Fruit fly (Drosophila melanogaster): ENCODE measurements around the gene Rchy1.

The Rchy1 gene

dm6 chr2L:6494405-6494816 lies 28.9 kb upstream of the Rchy1 start, which contains the start of gene CG9547 (continued):
- peak; percentile 17 for TF ChIP-seq esn (GFP tag; optimal IDR thresholded peaks at IDR 0.05)
- no peak for TF ChIP-seq CG8319 (GFP tag; optimal IDR thresholded peaks at IDR 0.05)
- no peak for TF ChIP-seq lz (GFP tag; optimal IDR thresholded peaks at IDR 0.05)
- TF ChIP-seq CG9139 (GFP tag; optimal IDR thresholded peaks at IDR 0.05) = no peak
- TF ChIP-seq vri (GFP tag; optimal IDR thresholded peaks at IDR 0.05) = peak; percentile 52
- TF ChIP-seq Hr39 (GFP tag; optimal IDR thresholded peaks at IDR 0.05) = no peak
- no peak for TF ChIP-seq acj6 (GFP tag; optimal IDR thresholded peaks at IDR 0.05)

DNA sequence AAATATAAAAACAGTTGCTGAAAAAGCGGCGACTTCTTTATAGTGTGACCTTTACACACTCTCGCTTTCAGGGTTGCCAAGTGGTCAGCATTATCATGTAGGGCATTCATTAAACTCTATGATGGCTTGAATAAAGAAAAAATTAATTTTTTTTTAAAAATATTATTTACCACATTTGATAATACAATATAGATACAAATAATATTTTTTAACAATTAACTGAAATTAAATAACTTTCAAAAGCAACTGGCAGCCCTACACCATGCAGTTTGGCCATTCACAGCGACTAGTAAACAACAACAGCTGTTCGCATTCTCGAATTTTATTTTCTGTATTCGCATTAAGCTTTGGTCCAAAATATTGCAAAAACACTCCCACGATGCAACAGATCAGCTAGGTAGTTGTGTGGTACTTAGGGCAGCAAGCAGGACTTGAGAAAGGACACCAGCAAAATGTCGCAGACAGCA lies 25.3 kb upstream of the Rchy1 start, which contains the start of the genes Phf5a and CG31638:
TSS of gene Phf5a (minus strand) at position 61 of the 467 bp plus-strand sequence.
TSS of gene CG31638 (plus strand) at position 279 of the 467 bp plus-strand sequence.
- TF ChIP-seq CG3919 (GFP tag; optimal IDR thresholded peaks at IDR 0.05) (peak; percentile 53), ss (GFP tag; optimal IDR thresholded peaks at IDR 0.05) (no peak), Ets21C (GFP tag; optimal IDR thresholded peaks at IDR 0.05) (peak; percentile 82), lz (GFP tag; optimal IDR thresholded peaks at IDR 0.05) (peak; percentile 92), Hr4 (GFP tag; optimal IDR thresholded peaks at IDR 0.05) (no peak), CG8632 (GFP tag; optimal IDR thresholded peaks at IDR 0.05) (peak; percentile 68), fkh (GFP tag; optimal IDR thresholded peaks at IDR 0.05) (peak; percentile 58), CG8119 (GFP tag; IDR thresholded peaks at IDR 0.05) (peak; percentile 93), CG31627 (GFP tag; optimal IDR thresholded peaks at IDR 0.05) (peak; percentile 70), CG7368 (GFP tag; optimal IDR thresholded peaks at IDR 0.05) (peak; percentile 86), CG6854 (GFP tag; optimal IDR thresholded peaks at IDR 0.05) (peak; percentile 76), achi (GFP tag; optimal IDR thresholded peaks at IDR 0.05) (peak; percentile 74), CG3032 (tag; optimal IDR thresholded peaks at IDR 0.05) (peak; percentile 95), spab (GFP tag; optimal IDR thresholded peaks at IDR 0.05) (peak; percentile 77), Met (GFP tag; optimal IDR thresholded peaks at IDR 0.05) (no peak), Eip78C (GFP tag) (peak; percentile 78), dsx (GFP tag; optimal IDR thresholded peaks at IDR 0.05; ENCODE audit: poor library complexity, severe bottlenecking) (peak; percentile 44), CG11762 (GFP tag; optimal IDR thresholded peaks at IDR 0.05; ENCODE audit: insufficient read depth) (peak; percentile 87), Sox14 (GFP tag; optimal IDR thresholded peaks at IDR 0.05) (no peak), esn (GFP tag; optimal IDR thresholded peaks at IDR 0.05) (peak; percentile 93), fd59A (GFP tag; optimal IDR thresholded peaks at IDR 0.05) (peak; percentile 48), CG8319 (GFP tag; optimal IDR thresholded peaks at IDR 0.05) (peak; percentile 89), Gug (GFP tag; IDR thresholded peaks at IDR 0.05) (peak; percentile 96), CG6792 (GFP tag; optimal IDR thresholded peaks at IDR 0.05) (peak; percentile 75), CG32006 (GFP tag; optimal IDR thresholded peaks at IDR 0.05) (peak; percentile 76), Lpt (GFP tag; optimal IDR thresholded peaks at IDR 0.05) (peak; percentile 72), CG10631 (GFP tag; optimal IDR thresholded peaks at IDR 0.05) (no peak), Smox (GFP tag; optimal IDR thresholded peaks at IDR 0.05) (no peak), CG34406 (GFP tag; optimal IDR thresholded peaks at IDR 0.05) (peak; percentile 79), eg (GFP tag; IDR thresholded peaks at IDR 0.05) (peak; percentile 97), svp (GFP tag) (no peak), Hr39 (GFP tag; optimal IDR thresholded peaks at IDR 0.05) (no peak), Hr38 (GFP tag; optimal IDR thresholded peaks at IDR 0.05) (peak; percentile 32), CG6163 (GFP tag; IDR thresholded peaks at IDR 0.05) (no peak), Sox15 (GFP tag; optimal IDR thresholded peaks at IDR 0.05) (no peak), CG9139 (GFP tag; optimal IDR thresholded peaks at IDR 0.05) (no peak), cyc (GFP tag; optimal IDR thresholded peaks at IDR 0.05) (peak; percentile 36), Eip93F (GFP tag; optimal IDR thresholded peaks at IDR 0.05) (no peak), topi (GFP tag; optimal IDR thresholded peaks at IDR 0.05) (peak; percentile 16), Sox102F (GFP tag; optimal IDR thresholded peaks at IDR 0.05) (no peak), CG10669 (GFP tag; optimal IDR thresholded peaks at IDR 0.05) (peak; percentile 88), fd85E (GFP tag; optimal IDR thresholded peaks at IDR 0.05) (no peak), CG4318 (GFP tag; optimal IDR thresholded peaks at IDR 0.05) (no peak), CG11294 (GFP tag; IDR thresholded peaks at IDR 0.05) (peak; percentile 91), Blimp-1 (GFP tag; optimal IDR thresholded peaks at IDR 0.05) (peak; percentile 98), Ets96B (tag; optimal IDR thresholded peaks at IDR 0.05) (peak; percentile 42), pdm3 (GFP tag; optimal IDR thresholded peaks at IDR 0.05) (peak; percentile 91), CG11902 (GFP tag; optimal IDR thresholded peaks at IDR 0.05) (peak; percentile 56)

Data from whole organism, prepupa.